Worm (Caenorhabditis elegans): ENCODE results near the gene ZK402.1.

Gene ZK402.1

DNA sequence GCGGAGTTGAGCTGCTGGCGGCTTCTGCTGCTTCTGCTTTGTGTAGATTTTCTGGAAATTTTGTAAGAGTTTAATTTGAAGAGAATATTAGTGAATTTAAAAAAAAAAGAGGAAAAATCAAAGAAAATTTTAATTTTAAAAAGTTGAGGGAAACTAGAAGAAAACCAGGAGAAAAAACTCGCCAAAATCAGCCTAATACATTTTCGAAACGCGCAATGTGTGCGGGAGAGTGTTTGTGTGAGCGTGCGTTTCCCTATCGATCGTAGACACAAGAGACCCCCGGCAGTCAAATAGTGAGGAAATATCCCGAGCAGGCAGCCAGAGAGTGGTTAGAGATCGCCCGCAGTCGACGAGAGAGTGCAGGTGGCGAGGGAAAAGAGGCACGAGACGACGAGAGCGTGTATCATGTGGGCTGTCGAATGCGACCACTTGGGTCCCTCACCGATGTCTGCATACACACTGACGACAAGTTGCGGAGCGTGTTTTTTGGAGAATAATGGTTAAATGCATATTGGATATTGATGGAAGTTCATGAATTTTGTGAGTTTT, 42.6 kb downstream of the ZK402.1 start, which contains the start of gene zfp-3:
Gene zfp-3 (minus strand): TSS at position 51 of the 549 bp plus-strand sequence.
- 0 out of 2 replicates have a peak, but pooled peaks have one; percentile 44 for TF ChIP-seq php-3 (GFP tag; IDR thresholded peaks at IDR 0.05)
- TF ChIP-seq aly-2 (tag; optimal IDR thresholded peaks at IDR 0.05): no peak
- peak; percentile 7 for TF ChIP-seq ama-1 (optimal IDR thresholded peaks at IDR 0.05)
- TF ChIP-seq Y5F2A.4 (GFP tag; optimal IDR thresholded peaks at IDR 0.05): peak; percentile 41
- peak; percentile 91 for TF ChIP-seq dmd-6 (GFP tag; IDR thresholded peaks at IDR 0.05)
- TF ChIP-seq mxl-2 (GFP tag; conservative IDR thresholded peaks at IDR 0.05): no peak
- no peak for TF ChIP-seq lin-39 (tag; optimal IDR thresholded peaks at IDR 0.05)
- TF ChIP-seq mes-2 (tag; optimal IDR thresholded peaks at IDR 0.05; ENCODE audit: poor library complexity, severe bottlenecking): peak; percentile 86
- TF ChIP-seq rbr-2 (tag; optimal IDR thresholded peaks at IDR 0.05): peak; percentile 95
- TF ChIP-seq dmd-9 (GFP tag; IDR thresholded peaks at IDR 0.05): peak; percentile 77
- TF ChIP-seq attf-4 (tag; optimal IDR thresholded peaks at IDR 0.05): no peak
- no peak for TF ChIP-seq pqm-1 (tag; optimal IDR thresholded peaks at IDR 0.05)
- TF ChIP-seq ceh-44 (GFP tag; IDR thresholded peaks at IDR 0.05): no peak
- peak; percentile 95 for TF ChIP-seq fkh-10 (GFP tag; optimal IDR thresholded peaks at IDR 0.05)
- no peak for TF ChIP-seq cey-2 (tag; optimal IDR thresholded peaks at IDR 0.05; ENCODE audit: borderline replicate concordance, insufficient read depth)
- peak; percentile 6 for TF ChIP-seq spr-3 (GFP tag; optimal IDR thresholded peaks at IDR 0.05)
- TF ChIP-seq zip-11 (GFP tag; IDR thresholded peaks at IDR 0.05): no peak
- TF ChIP-seq ZK337.2 (GFP tag; IDR thresholded peaks at IDR 0.05): 0 out of 2 replicates have a peak, but pooled peaks have one; percentile 47
- TF ChIP-seq tag-97 (GFP tag; IDR thresholded peaks at IDR 0.05): no peak
- TF ChIP-seq zfp-3 (GFP tag; conservative IDR thresholded peaks at IDR 0.05): peak; percentile 71; the same call in 1 of the 2 replicates
- peak; percentile 72 for TF ChIP-seq dpl-1 (GFP tag; optimal IDR thresholded peaks at IDR 0.05)
- no peak for TF ChIP-seq daf-12 (tag; optimal IDR thresholded peaks at IDR 0.05)
- TF ChIP-seq ZK546.5 (tag; optimal IDR thresholded peaks at IDR 0.05): peak in 1 of 2 experiments; percentile 59
- TF ChIP-seq ceh-28 (tag; optimal IDR thresholded peaks at IDR 0.05): peak; percentile 72
- peak; percentile 88 for TF ChIP-seq nhr-77 (tag; optimal IDR thresholded peaks at IDR 0.05)
- peak; percentile 45 for TF ChIP-seq lir-3 (tag; optimal IDR thresholded peaks at IDR 0.05)
- TF ChIP-seq hif-1 (tag; optimal IDR thresholded peaks at IDR 0.05): peak; percentile 52 to 95
- peak; percentile 96 for TF ChIP-seq hmg-1.1 (GFP tag; IDR thresholded peaks at IDR 0.05)
- peak; percentile 87 for TF ChIP-seq T26A8.4 (GFP tag; IDR thresholded peaks at IDR 0.05)
- TF ChIP-seq F44E2.7 (GFP tag; IDR thresholded peaks at IDR 0.05): no peak
- no peak for TF ChIP-seq ceh-82 (tag; optimal IDR thresholded peaks at IDR 0.05)
- TF ChIP-seq F37D6.2 (tag; optimal IDR thresholded peaks at IDR 0.05): peak; percentile 85
- no peak for TF ChIP-seq T20F7.1 (GFP tag; optimal IDR thresholded peaks at IDR 0.05)
- peak; percentile 49 for TF ChIP-seq ceh-32 (tag; optimal IDR thresholded peaks at IDR 0.05; ENCODE audit: poor library complexity)
- peak; percentile 94 for TF ChIP-seq ceh-20 (GFP tag; IDR thresholded peaks at IDR 0.05)
- TF ChIP-seq F49E8.2 (tag; optimal IDR thresholded peaks at IDR 0.05; ENCODE audit: borderline replicate concordance): no peak
- no peak for TF ChIP-seq sdz-12 (GFP tag; optimal IDR thresholded peaks at IDR 0.05)
- TF ChIP-seq egl-27 (tag; optimal IDR thresholded peaks at IDR 0.05): no peak
- TF ChIP-seq spr-1 (tag; optimal IDR thresholded peaks at IDR 0.05): peak; percentile 87
- no peak for TF ChIP-seq unc-130 (GFP tag; optimal IDR thresholded peaks at IDR 0.05)
- peak; percentile 81 for TF ChIP-seq lin-1 (GFP tag; IDR thresholded peaks at IDR 0.05)
- TF ChIP-seq unc-62 (GFP tag; optimal IDR thresholded peaks at IDR 0.05 in 1 of 2): peak in 1 of 2 experiments; percentile 99
- no peak for TF ChIP-seq unc-62 (tag; optimal IDR thresholded peaks at IDR 0.05)
- peak; percentile 58 for TF ChIP-seq zag-1 (tag; optimal IDR thresholded peaks at IDR 0.05)
- TF ChIP-seq arid-1 (GFP tag; conservative IDR thresholded peaks at IDR 0.05): peak; percentile 89
- peak; percentile 95 to 97 for TF ChIP-seq mdl-1 (tag; optimal IDR thresholded peaks at IDR 0.05)
- TF ChIP-seq hlh-30 (tag; optimal IDR thresholded peaks at IDR 0.05; ENCODE audit: insufficient read depth): peak; percentile 99
- peak; percentile 99 for TF ChIP-seq hlh-11 (tag; optimal IDR thresholded peaks at IDR 0.05)
- peak; percentile 86 for TF ChIP-seq nhr-102 (tag; optimal IDR thresholded peaks at IDR 0.05)
- peak; percentile 65 for TF ChIP-seq zfp-2 (tag; optimal IDR thresholded peaks at IDR 0.05)

Data from whole organism, L4 larva.